Worm (Caenorhabditis elegans) whole organism, early embryonic: Measurements from ENCODE around the gene T25B9.11.

Experiments used
- B0310.2 ChIP-seq: sonication (generic microtip); optimal IDR thresholded peaks from 2 replicates; lab custom pipeline; 2016; ENCODE audit warnings: mild to moderate bottlenecking, missing genetic modification characterization, missing compliant biosample characterization
- F13C5.2 ChIP-seq: sonication (generic microtip); optimal IDR thresholded peaks from 2 replicates; lab custom pipeline; 2017; ENCODE audit warnings: mild to moderate bottlenecking, missing genetic modification characterization, inconsistent platforms, missing compliant biosample characterization
- aly-1 ChIP-seq: sonication (generic microtip); optimal IDR thresholded peaks from 2 replicates; lab custom pipeline; 2016; ENCODE audit warnings: missing genetic modification characterization, missing compliant biosample characterization
- ama-1 ChIP-seq: fragments of 150-350 bp; optimal IDR thresholded peaks from 2 replicates; lab custom pipeline; 2014
- ceh-13 ChIP-seq: fragments of 200-800 bp; sonication (Bioruptor generic); optimal IDR thresholded peaks from 2 replicates; lab custom pipeline; 2018; ENCODE audit warnings: mild to moderate bottlenecking, missing genetic modification characterization, missing compliant biosample characterization
- ceh-36 ChIP-seq: sonication (generic microtip); optimal IDR thresholded peaks from 2 replicates; lab custom pipeline; 2016; ENCODE audit warnings: missing genetic modification characterization, inconsistent platforms, missing compliant biosample characterization
- ets-7 ChIP-seq: sonication (generic microtip); optimal IDR thresholded peaks from 2 replicates; lab custom pipeline; 2016; ENCODE audit warnings: missing genotype, missing genetic modification characterization, missing compliant biosample characterization
- flt-1 ChIP-seq: fragments of 200-800 bp; sonication (Bioruptor generic); IDR thresholded peaks from 2 replicates; pipeline ENCODE4 v1.3.6; 2022; ENCODE audit warnings: missing genetic modification characterization, missing compliant biosample characterization
- hmbx-1 ChIP-seq: sonication (generic microtip); optimal IDR thresholded peaks from 2 replicates; lab custom pipeline; 2016; ENCODE audit warnings: mild to moderate bottlenecking, missing genetic modification characterization, missing compliant biosample characterization
- hmg-4 ChIP-seq: fragments of 200-800 bp; sonication (Bioruptor generic); optimal IDR thresholded peaks from 2 replicates; lab custom pipeline; 2018; ENCODE audit warnings: mild to moderate bottlenecking, missing genetic modification characterization, missing compliant biosample characterization
- hnd-1 ChIP-seq: sonication (generic microtip); optimal IDR thresholded peaks from 2 replicates; lab custom pipeline; 2016; ENCODE audit warnings: missing genetic modification characterization, missing compliant biosample characterization
- pes-1 ChIP-seq: fragments of 200-800 bp; sonication (Bioruptor generic); IDR thresholded peaks from 2 replicates; pipeline ENCODE4 v1.3.6; 2022; ENCODE audit warnings: missing genetic modification reagents, missing genetic modification characterization, missing compliant biosample characterization
- scrt-1 ChIP-seq: fragments of 200-800 bp; sonication (Bioruptor generic); IDR thresholded peaks from 2 replicates; pipeline ENCODE4 v1.3.6; 2022; ENCODE audit warnings: missing genetic modification characterization, missing compliant biosample characterization
- sea-1 ChIP-seq: fragments of 200-800 bp; sonication (Bioruptor generic); conservative IDR thresholded peaks from 2 replicates; pipeline ENCODE4 v1.3.6; 2022; ENCODE audit warnings: missing genetic modification characterization, missing compliant biosample characterization
- tbx-11 ChIP-seq: fragments of 200-800 bp; sonication (Bioruptor generic); IDR thresholded peaks from 2 replicates; pipeline ENCODE4 v1.3.6; 2022; ENCODE audit warnings: missing genetic modification characterization, missing compliant biosample characterization
- tbx-37 ChIP-seq: fragments of 200-800 bp; sonication (Bioruptor generic); conservative IDR thresholded peaks from 2 replicates; pipeline ENCODE4 v1.3.6; 2022; ENCODE audit warnings: missing genetic modification reagents, missing genetic modification characterization, missing compliant biosample characterization
- tra-4 ChIP-seq: sonication (generic microtip); optimal IDR thresholded peaks from 2 replicates; lab custom pipeline; 2017; ENCODE audit warnings: missing genetic modification characterization, missing compliant biosample characterization

Gene T25B9.11

DNA sequence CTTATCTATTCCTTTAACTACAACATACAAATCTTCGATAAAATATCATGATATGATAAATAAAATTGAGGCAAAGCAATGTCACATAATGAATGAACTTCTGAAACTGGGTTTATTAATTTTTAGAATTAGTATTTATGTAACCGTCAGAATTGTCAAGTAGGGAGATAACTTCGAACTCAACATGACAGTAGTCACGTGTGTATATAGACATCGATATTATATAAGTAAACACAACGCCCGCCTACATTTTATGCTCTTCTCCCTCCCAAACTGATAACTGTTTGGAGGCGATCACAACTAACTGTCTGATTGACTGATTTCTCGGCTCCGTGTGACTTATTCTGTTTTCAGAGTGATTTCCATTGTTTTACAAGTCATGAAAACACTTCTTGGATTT lies 3.0 kb upstream of the T25B9.11 start, which contains the start of gene ugt-54:
ugt-54 (plus strand) TSS at position 355 of the 400 bp plus-strand sequence.
- TF ChIP-seq tbx-37 (GFP tag; lab: Robert Waterston, UW) = no peak
- no peak for TF ChIP-seq tbx-11
- TF ChIP-seq F13C5.2 (tag; lab: Kevin White, UChicago) = no peak
- no peak for TF ChIP-seq aly-1 (tag; lab: Kevin White, UChicago)
- no peak for TF ChIP-seq ceh-13 (GFP tag; lab: Kevin White, UChicago)
- TF ChIP-seq sea-1 (GFP tag; lab: Robert Waterston, UW) = no peak
- TF ChIP-seq ceh-36 (tag; lab: Kevin White, UChicago) = no peak
- no peak for TF ChIP-seq pes-1 (GFP tag; lab: Robert Waterston, UW)
- no peak for TF ChIP-seq B0310.2
- no peak for TF ChIP-seq hmg-4 (GFP tag; lab: Kevin White, UChicago)
- TF ChIP-seq hmbx-1 (tag; lab: Kevin White, UChicago) = no peak
- no peak for TF ChIP-seq scrt-1
- TF ChIP-seq ama-1 (lab: Kevin White, UChicago) = no peak
- TF ChIP-seq hnd-1 (tag; lab: Kevin White, UChicago) = no peak
- TF ChIP-seq flt-1 (GFP tag; lab: Robert Waterston, UW) = no peak

DNA sequence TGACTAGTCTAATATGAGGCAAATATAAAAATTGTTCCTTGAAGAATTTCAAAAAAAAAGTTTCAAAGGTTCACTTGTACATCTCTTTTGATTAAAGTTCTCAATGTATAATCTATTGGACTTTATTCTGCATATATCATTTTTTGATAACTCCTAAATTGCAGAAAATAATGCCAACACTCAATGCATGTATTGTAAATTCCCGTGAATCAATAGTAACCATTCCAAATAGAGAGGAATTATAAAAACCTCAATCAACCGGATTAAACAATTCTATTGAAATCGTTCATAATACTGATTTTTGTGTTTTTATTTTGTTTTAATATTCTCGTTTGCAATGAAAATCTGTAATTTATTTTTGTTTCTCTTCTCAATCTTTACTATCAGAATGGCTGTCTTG lies 747 bp downstream of the T25B9.11 start, which contains the start of gene T25B9.12:
T25B9.12 (plus strand) TSS at position 301 of the 400 bp plus-strand sequence.
- TF ChIP-seq tbx-11 (no peak), ets-7 (tag; lab: Kevin White, UChicago) (no peak), pes-1 (GFP tag; lab: Robert Waterston, UW) (no peak), flt-1 (GFP tag; lab: Robert Waterston, UW) (no peak), tra-4 (no peak), hmbx-1 (tag; lab: Kevin White, UChicago) (no peak), sea-1 (GFP tag; lab: Robert Waterston, UW) (no peak), aly-1 (tag; lab: Kevin White, UChicago) (no peak), ceh-36 (tag; lab: Kevin White, UChicago) (no peak), tbx-37 (GFP tag; lab: Robert Waterston, UW) (no peak), hnd-1 (tag; lab: Kevin White, UChicago) (no peak), scrt-1 (no peak), hmg-4 (GFP tag; lab: Kevin White, UChicago) (no peak)

DNA sequence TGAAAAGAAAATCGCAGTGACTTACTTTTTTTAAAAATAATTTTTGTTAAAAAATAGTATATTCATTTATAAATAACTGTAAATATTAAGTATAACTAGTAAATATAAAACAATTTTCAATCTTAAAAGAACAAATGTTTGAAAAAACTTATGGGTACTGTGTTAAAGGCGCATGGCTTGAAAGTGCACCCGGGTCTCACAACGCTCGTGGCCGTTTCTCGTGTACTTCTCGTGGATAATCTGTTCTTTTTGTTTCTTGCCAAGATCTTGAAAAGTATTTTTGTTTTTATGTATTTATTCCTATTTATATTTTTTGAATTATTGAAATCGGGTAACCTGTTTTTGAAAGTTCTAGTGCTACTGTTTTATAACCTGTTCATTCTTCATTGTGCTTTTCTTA lies 1.8 kb downstream of the T25B9.11 start:
- TF ChIP-seq tbx-11 = no peak
- TF ChIP-seq hnd-1 (tag; lab: Kevin White, UChicago) = no peak
- no peak for TF ChIP-seq F13C5.2 (tag; lab: Kevin White, UChicago)
- no peak for TF ChIP-seq flt-1 (GFP tag; lab: Robert Waterston, UW)
- no peak for TF ChIP-seq sea-1 (GFP tag; lab: Robert Waterston, UW)
- no peak for TF ChIP-seq ceh-13 (GFP tag; lab: Kevin White, UChicago)
- TF ChIP-seq tra-4 = no peak
- no peak for TF ChIP-seq ceh-36 (tag; lab: Kevin White, UChicago)
- TF ChIP-seq hmg-4 (GFP tag; lab: Kevin White, UChicago) = no peak
- TF ChIP-seq aly-1 (tag; lab: Kevin White, UChicago) = no peak
- no peak for TF ChIP-seq ama-1 (lab: Kevin White, UChicago)
- TF ChIP-seq pes-1 (GFP tag; lab: Robert Waterston, UW) = no peak
- TF ChIP-seq ets-7 (tag; lab: Kevin White, UChicago) = no peak
- no peak for TF ChIP-seq B0310.2
- no peak for TF ChIP-seq hmbx-1 (tag; lab: Kevin White, UChicago)
- no peak for TF ChIP-seq scrt-1
- no peak for TF ChIP-seq tbx-37 (GFP tag; lab: Robert Waterston, UW)

DNA sequence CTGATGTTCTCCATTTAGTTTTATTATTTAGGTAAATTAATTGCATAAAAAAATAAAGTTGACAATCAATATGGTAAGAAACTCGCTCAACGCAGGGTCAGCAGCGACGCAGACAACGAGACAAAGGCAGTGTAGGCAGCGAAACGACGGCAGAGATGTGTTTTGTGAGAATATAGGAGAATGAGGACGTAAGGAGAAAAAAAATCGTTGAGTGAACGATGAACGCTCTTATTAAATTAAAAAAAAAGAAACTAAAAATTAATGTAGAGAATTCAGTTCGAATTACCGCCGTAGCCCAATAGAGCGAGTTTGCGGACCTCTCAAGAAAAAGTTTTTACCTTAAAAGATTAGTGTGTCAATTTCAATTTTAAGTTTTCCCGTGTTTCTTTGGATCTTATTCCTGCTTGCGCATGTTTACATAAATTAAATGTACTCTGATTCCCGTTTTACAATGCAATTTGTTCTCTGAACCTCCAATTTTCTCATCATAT lies 3.9 kb downstream of the T25B9.11 start, which contains the start of gene T25B9.8:
T25B9.8 (minus strand) TSS at position 51 of the 491 bp plus-strand sequence.
- no peak for TF ChIP-seq hmg-4 (GFP tag; lab: Kevin White, UChicago)
- no peak for TF ChIP-seq sea-1 (GFP tag; lab: Robert Waterston, UW)
- TF ChIP-seq ceh-36 (tag; lab: Kevin White, UChicago) = no peak
- TF ChIP-seq tbx-37 (GFP tag; lab: Robert Waterston, UW) = no peak
- no peak for TF ChIP-seq pes-1 (GFP tag; lab: Robert Waterston, UW)
- TF ChIP-seq scrt-1 = no peak
- TF ChIP-seq F13C5.2 (tag; lab: Kevin White, UChicago) = no peak
- TF ChIP-seq flt-1 (GFP tag; lab: Robert Waterston, UW) = no peak
- no peak for TF ChIP-seq hmbx-1 (tag; lab: Kevin White, UChicago)
- TF ChIP-seq tbx-11 = no peak
- no peak for TF ChIP-seq ets-7 (tag; lab: Kevin White, UChicago)
- no peak for TF ChIP-seq aly-1 (tag; lab: Kevin White, UChicago)
- TF ChIP-seq tra-4 = no peak

DNA sequence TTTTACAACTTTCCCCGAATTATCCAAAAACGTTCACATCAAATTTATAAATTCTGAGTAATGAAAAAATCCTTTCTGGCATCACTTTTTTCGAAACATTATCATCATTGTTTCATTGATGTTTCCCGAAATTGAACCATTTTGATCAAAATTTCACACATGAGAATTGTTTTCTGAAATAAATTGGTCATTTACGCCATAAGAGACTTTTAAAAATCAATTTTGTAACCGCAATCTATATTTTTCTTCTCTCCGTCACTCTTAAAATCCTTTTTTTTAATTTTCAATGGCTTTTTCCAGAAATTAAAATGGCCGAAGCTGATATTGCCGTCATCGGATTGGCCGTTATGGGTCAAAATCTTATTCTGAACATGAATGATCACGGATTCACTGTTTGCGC lies 5.0 kb downstream of the T25B9.11 start, which contains the start of gene T25B9.9:
T25B9.9 (plus strand) TSS at position 301 of the 400 bp plus-strand sequence.
- TF ChIP-seq flt-1 (GFP tag; lab: Robert Waterston, UW) = no peak
- no peak for TF ChIP-seq hnd-1 (tag; lab: Kevin White, UChicago)
- TF ChIP-seq hmbx-1 (tag; lab: Kevin White, UChicago) = no peak
- TF ChIP-seq ceh-13 (GFP tag; lab: Kevin White, UChicago) = no peak
- no peak for TF ChIP-seq ama-1 (lab: Kevin White, UChicago)
- no peak for TF ChIP-seq F13C5.2 (tag; lab: Kevin White, UChicago)
- TF ChIP-seq pes-1 (GFP tag; lab: Robert Waterston, UW) = no peak
- no peak for TF ChIP-seq B0310.2
- TF ChIP-seq hmg-4 (GFP tag; lab: Kevin White, UChicago) = no peak
- no peak for TF ChIP-seq ceh-36 (tag; lab: Kevin White, UChicago)
- no peak for TF ChIP-seq aly-1 (tag; lab: Kevin White, UChicago)
- no peak for TF ChIP-seq tra-4
- TF ChIP-seq scrt-1 = no peak
- no peak for TF ChIP-seq tbx-37 (GFP tag; lab: Robert Waterston, UW)
- no peak for TF ChIP-seq tbx-11
- no peak for TF ChIP-seq ets-7 (tag; lab: Kevin White, UChicago)

DNA sequence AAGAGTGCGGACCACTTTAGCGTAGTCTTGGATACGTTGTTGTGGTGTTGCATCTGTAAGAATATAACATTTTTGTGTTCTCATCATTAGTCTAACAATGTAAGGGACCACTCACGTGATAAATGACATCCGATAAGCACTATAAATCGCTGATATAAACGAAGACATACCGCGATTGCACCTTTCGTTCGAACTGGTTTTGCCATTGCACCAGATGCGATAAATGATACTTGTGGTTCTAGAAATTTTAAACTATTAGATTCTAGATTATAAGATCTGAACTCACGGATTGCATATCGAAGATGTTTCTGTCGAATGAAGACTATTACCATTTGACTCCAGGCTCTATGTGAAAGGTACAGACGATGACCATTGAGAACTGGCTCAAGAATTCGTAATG lies 7.0 kb downstream of the T25B9.11 start:
- TF ChIP-seq F13C5.2 (tag; lab: Kevin White, UChicago) (no peak), hmbx-1 (tag; lab: Kevin White, UChicago) (no peak), ceh-13 (GFP tag; lab: Kevin White, UChicago) (no peak), tbx-37 (GFP tag; lab: Robert Waterston, UW) (no peak)
